Worm (Caenorhabditis elegans): ENCODE measurements around the gene R06B9.5.

ce11 chrII:13780792-13781248, 44.7 kb downstream of the R06B9.5 start:
- no peak for TF ChIP-seq nhr-90 (tag; optimal IDR thresholded peaks at IDR 0.05; ENCODE audit: poor library complexity)
- TF ChIP-seq ztf-4 (tag; optimal IDR thresholded peaks at IDR 0.05) = no peak
- no peak for TF ChIP-seq lin-39 (tag; optimal IDR thresholded peaks at IDR 0.05)

Measured in whole organism, L1 larva.